Worm (Caenorhabditis elegans) whole organism, late embryonic: ENCODE data around the gene slc-17.8.

Experiments
- C38D4.7 ChIP-seq: fragments of 200-800 bp; sonication (Bioruptor generic); optimal IDR thresholded peaks from 2 replicates; lab custom pipeline; 2018; ENCODE audit warnings: mild to moderate bottlenecking, missing genetic modification characterization, moderate library complexity, missing compliant biosample characterization
- K09A11.1 ChIP-seq: sonication (generic microtip); optimal IDR thresholded peaks from 2 replicates; lab custom pipeline; 2017; ENCODE audit warnings: antibody characterized with exemption, mild to moderate bottlenecking, missing genetic modification characterization, missing compliant biosample characterization; ENCODE audit not compliant: insufficient read depth
- Y22D7AL.16 ChIP-seq: sonication (generic microtip); optimal IDR thresholded peaks from 2 replicates; lab custom pipeline; 2016; ENCODE audit warnings: missing genetic modification characterization, missing compliant biosample characterization
- ceh-18 ChIP-seq: sonication (generic microtip); optimal IDR thresholded peaks from 2 replicates; lab custom pipeline; 2016; ENCODE audit warnings: missing genetic modification characterization, missing compliant biosample characterization
- ceh-2 ChIP-seq: sonication (generic microtip); optimal IDR thresholded peaks from 2 replicates; lab custom pipeline; 2016; ENCODE audit warnings: missing genotype, missing genetic modification characterization, missing compliant biosample characterization
- ceh-22 ChIP-seq: sonication (generic microtip); optimal IDR thresholded peaks from 2 replicates; lab custom pipeline; 2017; ENCODE audit warnings: missing biosample characterization, missing genetic modification characterization
- ceh-30 ChIP-seq: fragments of 150-350 bp; optimal IDR thresholded peaks from 2 replicates; lab custom pipeline; 2014; ENCODE audit warnings: missing biosample characterization, missing genetic modification characterization
- ceh-45 ChIP-seq: fragments of 200-800 bp; sonication (Bioruptor generic); IDR thresholded peaks from 2 replicates; pipeline ENCODE4 v1.3.6; 2022; ENCODE audit warnings: missing genetic modification reagents, missing genetic modification characterization, missing compliant biosample characterization
- ceh-6 ChIP-seq: fragments of 200-800 bp; sonication (Bioruptor generic); optimal IDR thresholded peaks from 2 replicates; lab custom pipeline; 2018; ENCODE audit warnings: mild to moderate bottlenecking, missing genetic modification characterization, missing compliant biosample characterization
- hlh-13 ChIP-seq: fragments of 200-800 bp; sonication (Bioruptor generic); optimal IDR thresholded peaks from 2 replicates; lab custom pipeline; 2018; ENCODE audit warnings: mild to moderate bottlenecking, missing genetic modification characterization, missing compliant biosample characterization
- hlh-6 ChIP-seq: sonication (generic microtip); optimal IDR thresholded peaks from 2 replicates; lab custom pipeline; 2016; ENCODE audit warnings: missing genotype, missing genetic modification characterization, missing compliant biosample characterization
- hlh-8 ChIP-seq: sonication (generic microtip); optimal IDR thresholded peaks from 2 replicates; lab custom pipeline; 2016; ENCODE audit warnings: missing genotype, missing genetic modification characterization, missing compliant biosample characterization
- madf-2 ChIP-seq: sonication (generic microtip); optimal IDR thresholded peaks from 2 replicates; lab custom pipeline; 2017; ENCODE audit warnings: missing genetic modification characterization, missing compliant biosample characterization
- pag-3 ChIP-seq: sonication (generic microtip); optimal IDR thresholded peaks from 2 replicates; lab custom pipeline; 2016; ENCODE audit warnings: missing compliant biosample characterization, missing genetic modification characterization, borderline replicate concordance
- pat-9 ChIP-seq: fragments of 200-800 bp; sonication (Bioruptor generic); optimal IDR thresholded peaks from 2 replicates; lab custom pipeline; 2018; ENCODE audit warnings: mild to moderate bottlenecking, missing genetic modification characterization, moderate library complexity, missing compliant biosample characterization
- rnt-1 ChIP-seq: sonication (generic microtip); optimal IDR thresholded peaks from 2 replicates; lab custom pipeline; 2016; ENCODE audit warnings: missing genetic modification characterization, missing compliant biosample characterization
- sox-2 ChIP-seq: fragments of 200-800 bp; sonication (Bioruptor generic); IDR thresholded peaks from 2 replicates; pipeline ENCODE4 v1.3.6; 2022; ENCODE audit warnings: missing genetic modification reagents, missing genetic modification characterization, missing compliant biosample characterization
- ttx-3 ChIP-seq: sonication (generic microtip); optimal IDR thresholded peaks from 2 replicates; lab custom pipeline; 2016; ENCODE audit warnings: missing genetic modification reagents, missing genetic modification characterization, missing compliant biosample characterization
- unc-3 ChIP-seq, 2 experiments: fragments of 200-800 bp in 1 of 2; sonication (Bioruptor generic) in 1 of 2; sonication (generic microtip) in 1 of 2; conservative IDR thresholded peaks in 1 of 2; optimal IDR thresholded peaks in 1 of 2; 2 replicates each; pipeline versions ENCODE4 v1.3.6 to Lab custom; 2016 to 2022; ENCODE audit warnings: missing compliant biosample characterization in 2 of 2, missing genetic modification characterization in 2 of 2, missing genetic modification reagents in 1 of 2
- unc-86 ChIP-seq: sonication (generic microtip); optimal IDR thresholded peaks from 2 replicates; lab custom pipeline; 2016; ENCODE audit warnings: missing genetic modification characterization, missing compliant biosample characterization
- zip-5 ChIP-seq: sonication (generic microtip); optimal IDR thresholded peaks from 2 replicates; lab custom pipeline; 2016; ENCODE audit warnings: missing genetic modification characterization, missing compliant biosample characterization

slc-17.8 gene

ce11 chrV:8495106-8495505, 50.3 kb downstream of the slc-17.8 start:
- TF ChIP-seq K09A11.1 (no peak), sox-2 (no peak), ceh-2 (tag; lab: Kevin White, UChicago) (no peak), C38D4.7 (no peak), madf-2 (tag; lab: Kevin White, UChicago) (no peak), ttx-3 (no peak), ceh-30 (tag; lab: Kevin White, UChicago) (no peak), zip-5 (tag; lab: Kevin White, UChicago) (no peak), pat-9 (tag; lab: Kevin White, UChicago) (no peak), hlh-13 (GFP tag; lab: Kevin White, UChicago) (no peak), ceh-18 (tag; lab: Kevin White, UChicago) (no peak), unc-3 (GFP tag; conservative IDR thresholded peaks at IDR 0.05; lab: Robert Waterston, UW) (no peak), unc-3 (tag; optimal IDR thresholded peaks at IDR 0.05; lab: Kevin White, UChicago) (no peak)

- TF ChIP-seq ceh-45 (GFP tag; lab: Robert Waterston, UW) (no peak), ceh-22 (no peak), ceh-6 (GFP tag; lab: Kevin White, UChicago) (no peak), ttx-3 (no peak), K09A11.1 (no peak), pat-9 (tag; lab: Kevin White, UChicago) (no peak), hlh-8 (no peak), Y22D7AL.16 (no peak), hlh-6 (tag; lab: Kevin White, UChicago) (no peak), rnt-1 (no peak), unc-86 (no peak), hlh-13 (GFP tag; lab: Kevin White, UChicago) (no peak), pag-3 (tag; lab: Kevin White, UChicago) (no peak)
Measured at ce11 chrV:8494260-8494939, 51.0 kb downstream of the slc-17.8 start, which contains the start of gene pxn-1. Gene pxn-1 (plus strand): TSS chrV:8494889.
